Worm (Caenorhabditis elegans) whole organism, L4/young adult: ENCODE measurements around the gene add-1.

ENCODE experiments used
- dao-5 ChIP-seq: sonication (generic microtip); optimal IDR thresholded peaks from 2 replicates; lab custom pipeline; 2016; ENCODE audit warnings: missing genotype, missing genetic modification characterization, moderate library complexity, missing compliant biosample characterization
- him-1 ChIP-seq: sonication (generic microtip); optimal IDR thresholded peaks from 2 replicates; lab custom pipeline; 2016; ENCODE audit warnings: missing genotype, missing genetic modification reagents, missing genetic modification characterization, missing compliant biosample characterization

ce11 chrX:4869627-4870026 lies 9.8 kb upstream of the add-1 start:
- TF ChIP-seq dao-5 (tag; lab: Kevin White, UChicago) (no peak), him-1 (tag; lab: Kevin White, UChicago) (no peak)
